Worm (Caenorhabditis elegans): Measurements from ENCODE around the gene fezf-1.

DNA sequence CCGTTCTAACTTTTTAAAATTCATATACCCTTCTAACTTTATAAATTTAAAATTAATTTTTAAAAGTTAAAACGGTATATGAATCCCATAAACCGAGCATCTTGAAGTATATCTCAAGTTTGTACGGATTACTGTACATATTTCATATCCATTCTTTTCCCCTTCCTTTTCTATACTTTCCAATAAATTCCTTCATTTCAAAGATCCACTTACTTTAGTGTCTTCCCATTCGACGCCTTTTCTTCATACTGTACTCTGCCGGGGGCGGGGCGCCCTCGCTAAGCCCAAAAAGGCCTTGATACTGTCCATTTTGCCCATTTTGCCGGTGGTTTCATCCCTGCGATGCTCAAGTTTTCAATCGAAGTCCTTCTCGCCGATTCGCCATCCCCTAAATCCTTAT is at the start of gene fezf-1:
- TF ChIP-seq lin-39 (tag; optimal IDR thresholded peaks at IDR 0.05), result no peak
- no peak for TF ChIP-seq lin-15B (tag; optimal IDR thresholded peaks at IDR 0.05)
- TF ChIP-seq F44E2.7 (GFP tag; IDR thresholded peaks at IDR 0.05), result no peak
- TF ChIP-seq rbr-2 (tag; optimal IDR thresholded peaks at IDR 0.05), result no peak
- no peak for TF ChIP-seq unc-39 (tag; optimal IDR thresholded peaks at IDR 0.05)
- no peak for TF ChIP-seq ceh-20 (GFP tag; IDR thresholded peaks at IDR 0.05)
- TF ChIP-seq lir-3 (tag; optimal IDR thresholded peaks at IDR 0.05), result no peak
- no peak for TF ChIP-seq nhr-237 (tag; optimal IDR thresholded peaks at IDR 0.05)
- TF ChIP-seq pha-4 (GFP tag; IDR thresholded peaks at IDR 0.05), result no peak
- no peak for TF ChIP-seq pha-4 (tag; optimal IDR thresholded peaks at IDR 0.05)
- no peak for TF ChIP-seq unc-62 (GFP tag; optimal IDR thresholded peaks at IDR 0.05 in 1 of 2)
- no peak for TF ChIP-seq unc-62 (tag; optimal IDR thresholded peaks at IDR 0.05)
- TF ChIP-seq saeg-2 (GFP tag; IDR thresholded peaks at IDR 0.05), result no peak
